Worm (Caenorhabditis elegans): Measurements from ENCODE around the gene alg-2.

ce11 chrII:917324-917723, 44.3 kb downstream of the alg-2 start, which contains the start of gene fbxc-30:
- TF ChIP-seq him-1 (tag; optimal IDR thresholded peaks at IDR 0.05) (no peak), dao-5 (tag; optimal IDR thresholded peaks at IDR 0.05) (no peak)
